Fruit fly (Drosophila melanogaster): ENCODE results near the gene Obp19c.
A peak's percentile ranks its signal among the peaks of the same experiment; 100 is the strongest.

Gene Obp19c

DNA sequence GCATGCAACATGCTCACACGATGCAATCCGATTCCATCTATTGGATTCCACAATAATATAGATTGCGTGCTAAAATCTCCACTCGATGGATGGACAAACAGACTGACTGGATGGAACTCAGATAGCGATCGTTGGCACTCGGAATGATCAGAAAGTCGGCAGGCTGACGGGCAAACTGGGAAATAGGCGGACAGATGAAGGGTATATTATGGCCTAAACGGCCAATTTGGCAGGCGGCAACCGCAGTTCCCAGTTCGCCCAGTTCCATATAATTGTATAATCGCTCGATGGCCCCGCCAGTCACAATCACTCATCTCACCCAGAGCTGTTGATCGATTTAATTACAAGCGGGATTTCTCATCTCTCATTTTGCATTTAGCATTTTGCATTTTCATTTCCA, 549 bp upstream of the Obp19c start, which contains the start of gene Obp19d:
Gene Obp19d (plus strand): TSS at position 301 of the 400 bp plus-strand sequence.
- no peak for TF ChIP-seq CG8478 (optimal IDR thresholded peaks at IDR 0.05)
- TF ChIP-seq CTCF (optimal IDR thresholded peaks at IDR 0.05): no peak

DNA sequence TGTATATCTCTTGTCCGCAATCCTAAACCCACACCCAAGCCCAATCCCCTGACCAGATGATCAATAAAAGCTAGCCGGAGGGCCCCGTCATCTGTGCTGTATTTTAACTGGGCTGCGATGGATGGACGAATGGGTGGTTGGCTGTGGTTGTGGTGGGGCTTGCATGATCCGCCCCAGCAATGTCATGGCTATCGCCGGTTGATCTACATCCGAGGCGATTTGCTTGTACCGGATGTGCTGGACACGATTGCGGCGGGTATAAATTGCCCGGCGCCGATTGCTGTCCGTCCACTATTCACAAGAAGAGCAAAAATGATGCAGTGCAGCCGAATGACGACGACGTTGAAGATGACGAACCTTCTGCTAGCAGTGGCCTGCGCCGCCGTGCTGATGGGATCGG, 2.3 kb downstream of the Obp19c start, which contains the start of gene Obp19b:
Gene Obp19b (plus strand): TSS at position 301 of the 400 bp plus-strand sequence.
- TF ChIP-seq CG8478 (optimal IDR thresholded peaks at IDR 0.05): no peak
- no peak for TF ChIP-seq CTCF (optimal IDR thresholded peaks at IDR 0.05)

DNA sequence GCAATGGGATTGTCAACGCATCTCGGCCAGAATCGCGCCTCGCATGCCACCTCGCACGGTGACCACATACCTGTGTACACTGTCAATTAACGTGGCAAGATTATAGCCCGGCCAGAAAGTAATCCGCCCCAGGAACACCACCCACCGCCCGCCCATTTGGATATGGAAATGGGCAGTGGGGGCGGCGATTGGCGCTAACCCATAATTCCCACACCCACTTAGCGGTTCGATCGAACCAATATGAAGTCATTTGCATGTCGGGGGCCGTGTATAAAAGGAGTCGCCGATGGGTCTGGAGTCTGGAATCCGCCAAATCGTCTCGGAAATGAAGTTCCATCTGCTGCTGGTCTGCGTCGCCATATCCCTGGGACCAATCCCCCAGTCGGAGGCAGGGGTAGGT, 3.3 kb downstream of the Obp19c start, which contains the start of gene Obp19a:
Gene Obp19a (plus strand): TSS at position 301 of the 400 bp plus-strand sequence.
- TF ChIP-seq CG8478 (optimal IDR thresholded peaks at IDR 0.05): no peak

DNA sequence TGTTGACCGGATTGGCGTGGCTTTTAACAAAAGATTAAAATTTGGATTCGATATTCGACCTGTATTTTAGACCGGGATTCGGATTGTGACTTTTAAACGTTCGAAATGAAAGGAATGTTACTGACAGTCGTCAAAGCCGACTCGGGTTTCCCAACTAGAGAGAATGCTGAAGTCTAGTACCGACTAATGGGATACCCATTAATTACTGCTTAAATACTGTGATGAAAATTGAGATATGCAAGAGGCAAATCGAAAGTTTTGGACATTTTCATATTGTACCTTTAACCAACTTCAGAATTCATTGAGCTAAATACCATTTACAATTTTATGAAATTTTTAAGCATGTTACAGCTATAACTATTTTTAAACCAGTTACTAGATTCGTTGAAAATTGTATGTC, 4.7 kb downstream of the Obp19c start, which contains the start of gene CG15458:
Gene CG15458 (minus strand): TSS at position 101 of the 400 bp plus-strand sequence.
- TF ChIP-seq CG8478 (optimal IDR thresholded peaks at IDR 0.05): no peak
- TF ChIP-seq CTCF (optimal IDR thresholded peaks at IDR 0.05): no peak

DNA sequence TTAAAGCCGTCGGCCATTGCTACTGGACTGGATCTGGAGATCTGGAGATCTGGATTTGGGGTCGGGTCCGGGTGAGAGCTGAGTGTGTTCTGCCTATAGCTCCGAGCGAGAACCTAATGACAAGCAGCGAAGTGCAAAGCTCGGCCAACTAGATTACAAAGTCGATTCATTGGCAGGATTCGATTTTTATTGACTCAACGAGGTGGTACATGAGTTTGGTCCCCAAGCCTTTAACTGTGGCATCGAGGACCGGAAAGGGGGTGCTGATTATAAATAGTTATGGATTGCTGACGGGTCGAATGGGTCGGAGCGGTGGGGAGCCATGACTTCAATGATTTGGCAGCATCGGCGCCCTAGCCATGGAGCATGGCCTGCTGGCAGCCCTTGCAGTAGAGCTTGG, 5.3 kb downstream of the Obp19c start, which contains the start of gene CG15459:
Gene CG15459 (minus strand): TSS at position 101 of the 400 bp plus-strand sequence.
- TF ChIP-seq CTCF (optimal IDR thresholded peaks at IDR 0.05) (no peak), CG8478 (optimal IDR thresholded peaks at IDR 0.05) (no peak)

DNA sequence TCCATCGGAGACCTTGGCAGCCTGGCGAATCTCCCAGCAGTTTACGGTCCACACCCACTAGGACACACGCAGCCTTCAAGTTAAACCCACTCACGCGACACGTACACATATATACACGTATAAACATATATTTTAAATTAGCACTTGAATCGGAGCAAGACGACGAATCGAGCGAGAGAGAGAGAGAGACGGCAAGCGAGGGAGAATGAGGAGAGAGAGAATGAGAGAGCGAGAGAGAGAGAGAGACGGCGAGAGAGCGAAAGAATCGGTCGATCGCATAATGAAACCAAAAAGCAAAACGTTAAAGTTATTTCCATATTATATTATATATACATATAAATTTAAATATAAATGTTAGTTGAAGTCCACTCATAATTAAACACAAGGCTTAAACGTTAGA, 7.1 kb downstream of the Obp19c start:
- no peak for TF ChIP-seq CTCF (optimal IDR thresholded peaks at IDR 0.05)
- TF ChIP-seq CG8478 (optimal IDR thresholded peaks at IDR 0.05): no peak

DNA sequence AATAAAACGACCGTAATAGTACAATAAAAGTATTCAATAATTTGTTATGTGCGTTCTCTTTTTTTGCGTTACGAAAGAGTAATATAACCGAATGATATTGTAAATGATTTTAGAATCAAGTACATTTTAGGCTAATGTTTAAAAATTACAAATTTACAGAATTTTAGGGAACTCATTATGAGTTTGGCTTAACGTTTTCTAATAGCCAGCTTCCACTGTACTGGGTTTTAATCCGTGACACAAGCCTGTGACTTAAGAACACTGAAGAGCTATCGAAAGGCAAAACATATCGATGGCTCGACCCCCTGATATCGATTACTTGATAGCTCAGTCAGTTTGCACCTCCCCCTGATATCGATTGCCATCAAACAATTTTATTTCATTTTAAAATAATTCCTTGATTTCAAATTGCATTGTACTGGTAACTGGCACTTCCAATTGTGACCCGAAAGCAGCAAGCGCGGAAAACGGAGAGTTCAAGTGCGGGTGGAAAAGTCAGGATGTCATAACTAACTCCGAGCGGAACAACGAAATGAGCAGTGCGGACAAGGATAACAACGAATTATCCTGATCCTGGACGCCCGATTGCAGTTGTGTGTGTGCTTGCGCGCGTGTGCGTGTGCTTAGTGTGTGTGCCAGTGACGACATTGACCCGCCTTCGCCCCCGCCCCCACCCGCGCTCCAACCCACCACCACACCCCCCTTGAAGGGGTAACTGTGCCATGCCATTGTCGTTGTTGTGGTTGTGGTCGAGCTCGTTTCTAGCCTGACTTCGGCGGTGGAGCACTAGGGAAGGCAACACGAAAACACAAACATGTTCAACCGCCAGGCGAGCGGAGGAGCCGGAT, 24.5 kb downstream of the Obp19c start, which contains the start of gene HERC2:
Gene HERC2 (plus strand): TSS at position 330 of the 848 bp plus-strand sequence.
- TF ChIP-seq CTCF (optimal IDR thresholded peaks at IDR 0.05): no peak
- TF ChIP-seq CG8478 (optimal IDR thresholded peaks at IDR 0.05): no peak

DNA sequence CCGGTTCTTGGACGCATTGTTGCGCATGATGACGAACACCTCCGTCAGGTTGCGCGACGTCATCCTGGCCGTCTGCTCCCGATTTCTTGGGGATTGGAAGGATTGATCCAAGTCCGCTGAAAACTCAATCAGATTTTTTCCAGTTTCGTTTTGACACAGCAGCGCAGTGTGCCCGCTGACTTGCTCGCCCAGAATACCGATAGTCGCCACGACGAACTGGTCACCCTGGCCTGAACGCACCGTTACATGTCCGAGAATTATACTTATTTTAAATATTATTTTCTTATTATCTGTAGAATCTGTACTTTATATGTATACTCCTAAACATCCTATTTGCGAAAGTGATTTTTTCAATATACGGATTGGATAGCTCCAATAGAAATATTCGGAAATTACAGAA, 25.2 kb downstream of the Obp19c start, which contains the start of gene Syx16:
Gene Syx16 (minus strand): TSS at position 172 of the 400 bp plus-strand sequence.
- TF ChIP-seq CTCF (optimal IDR thresholded peaks at IDR 0.05): no peak
- no peak for TF ChIP-seq CG8478 (optimal IDR thresholded peaks at IDR 0.05)

DNA sequence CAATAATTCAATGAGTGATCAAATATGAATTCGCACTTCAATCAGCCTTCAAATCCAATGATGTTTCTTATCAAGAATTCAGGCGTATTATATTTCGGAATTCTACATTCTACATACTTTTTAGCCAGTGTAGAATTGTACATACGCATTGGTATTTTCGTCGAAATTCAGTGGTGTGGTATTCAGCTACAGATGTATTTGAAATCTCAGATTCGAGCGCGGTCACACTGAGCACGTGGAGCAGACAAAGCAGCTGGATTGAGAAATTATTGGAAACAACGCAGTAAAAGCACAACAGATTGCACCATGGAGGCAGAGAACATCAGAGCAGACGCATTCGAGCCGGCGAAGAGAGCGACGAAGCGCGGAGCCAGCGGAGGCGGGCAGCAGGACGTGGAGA, 27.5 kb downstream of the Obp19c start:
- TF ChIP-seq CTCF (optimal IDR thresholded peaks at IDR 0.05) (peak; percentile 26 to 53), CG8478 (optimal IDR thresholded peaks at IDR 0.05) (no peak)

DNA sequence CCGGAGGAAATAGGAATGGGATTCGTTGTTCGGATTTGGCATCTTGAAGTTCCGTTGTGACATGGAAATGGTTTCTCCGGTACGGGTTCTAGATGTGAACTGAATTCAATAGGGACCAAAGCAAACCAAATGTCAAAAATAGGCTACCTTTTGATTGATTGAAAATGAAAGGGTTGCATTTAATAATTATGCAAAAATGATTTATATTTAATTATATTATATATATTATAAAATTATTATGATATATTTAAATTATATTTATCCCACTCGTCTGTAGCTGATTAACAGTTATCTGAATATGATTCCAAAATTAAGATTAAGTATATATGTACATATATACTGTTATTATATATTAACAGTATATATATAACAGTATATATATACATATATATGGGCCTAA, 28.1 kb downstream of the Obp19c start, which contains the start of gene jb:
Gene jb (minus strand): TSS at position 101 of the 400 bp plus-strand sequence.
- no peak for TF ChIP-seq CG8478 (optimal IDR thresholded peaks at IDR 0.05)
- no peak for TF ChIP-seq CTCF (optimal IDR thresholded peaks at IDR 0.05)

DNA sequence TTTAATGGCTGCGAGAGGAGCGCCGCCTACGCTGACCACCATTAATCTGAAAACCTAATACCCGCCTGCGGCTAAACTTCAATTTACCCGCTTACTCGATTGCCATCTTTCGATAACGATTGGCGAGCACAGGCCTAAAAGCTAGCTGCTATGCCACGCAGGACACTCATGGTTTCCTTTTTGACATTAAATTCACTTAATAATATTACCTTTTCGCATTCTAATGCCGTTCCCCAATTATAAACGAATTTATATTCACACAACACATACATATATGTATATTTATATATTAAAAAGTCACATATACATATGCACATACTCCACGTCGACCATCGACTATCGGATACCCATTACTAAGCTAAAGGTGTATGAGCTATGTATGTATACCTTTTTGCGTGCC, 29.1 kb downstream of the Obp19c start:
- TF ChIP-seq CG8478 (optimal IDR thresholded peaks at IDR 0.05) (no peak), CTCF (optimal IDR thresholded peaks at IDR 0.05) (no peak)

DNA sequence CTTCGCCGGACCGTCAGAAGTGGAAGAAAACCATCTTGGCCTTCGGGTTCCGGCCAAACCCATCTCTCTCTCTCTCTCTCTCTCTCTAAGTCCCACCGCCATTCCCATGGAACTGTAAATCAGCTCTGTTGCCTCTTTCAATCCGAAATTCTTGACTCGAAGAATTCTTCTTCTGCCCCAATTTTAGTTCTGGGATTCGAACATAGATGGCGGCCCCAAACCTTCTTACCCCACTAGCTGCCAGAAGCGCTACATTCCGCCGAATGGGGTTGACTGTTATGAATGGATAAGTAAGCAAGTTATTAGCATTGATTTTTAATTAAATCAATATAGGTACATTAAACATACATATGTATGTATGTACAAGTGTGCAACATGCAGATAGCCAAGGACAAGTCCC, 32.9 kb downstream of the Obp19c start:
- TF ChIP-seq CG8478 (optimal IDR thresholded peaks at IDR 0.05): no peak
- TF ChIP-seq CTCF (optimal IDR thresholded peaks at IDR 0.05): peak; percentile 53

DNA sequence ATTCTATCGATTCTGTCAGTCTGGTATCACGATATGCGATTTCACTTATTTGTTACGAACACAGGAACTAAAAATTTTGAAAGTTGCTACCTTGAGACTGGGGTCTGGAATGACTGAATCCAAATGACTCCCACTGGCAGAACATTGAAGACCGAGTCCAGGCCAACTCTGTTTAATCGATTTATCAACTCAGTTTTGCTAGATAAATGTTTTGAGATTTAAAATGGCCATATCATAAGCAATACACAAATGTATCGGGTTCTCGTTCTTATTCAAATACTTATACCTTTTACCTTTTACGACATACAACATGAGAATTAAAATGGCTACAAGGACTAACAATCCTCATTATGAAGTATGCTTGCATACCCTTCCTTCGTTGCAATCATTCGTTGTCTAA, 42.3 kb downstream of the Obp19c start, which contains the start of gene CG12679:
Gene CG12679 (minus strand): TSS at position 101 of the 400 bp plus-strand sequence.
- TF ChIP-seq CTCF (optimal IDR thresholded peaks at IDR 0.05) (no peak), CG8478 (optimal IDR thresholded peaks at IDR 0.05) (no peak)

Data from S2 (cell line).